Worm (Caenorhabditis elegans): ENCODE measurements around the gene faah-5.

- TF ChIP-seq ama-1 (optimal IDR thresholded peaks at IDR 0.05) (no peak), flt-1 (GFP tag; IDR thresholded peaks at IDR 0.05) (no peak), aly-1 (tag; optimal IDR thresholded peaks at IDR 0.05) (no peak), hmbx-1 (tag; optimal IDR thresholded peaks at IDR 0.05) (no peak), hnd-1 (tag; optimal IDR thresholded peaks at IDR 0.05) (no peak), ceh-13 (GFP tag; optimal IDR thresholded peaks at IDR 0.05) (no peak), ets-7 (tag; optimal IDR thresholded peaks at IDR 0.05) (no peak)
These were observed 5.4 kb upstream of the faah-5 start for ce11 chrIII:11896652-11897051.
